Worm (Caenorhabditis elegans) whole organism, L4 larva: ENCODE results near the gene F59B10.4.

ENCODE experiments used
- F37D6.2 ChIP-seq: sonication (generic microtip); optimal IDR thresholded peaks from 2 replicates; lab custom pipeline; 2016; ENCODE audit warnings: mild to moderate bottlenecking, missing genetic modification characterization, missing compliant biosample characterization
- F44E2.7 ChIP-seq: fragments of 200-800 bp; sonication (Bioruptor generic); IDR thresholded peaks from 2 replicates; pipeline ENCODE4 v2.1.2; 2022; ENCODE audit warnings: missing genetic modification characterization, missing compliant biosample characterization
- F49E8.2 ChIP-seq: sonication (generic microtip); optimal IDR thresholded peaks from 2 replicates; lab custom pipeline; 2016; ENCODE audit warnings: missing compliant biosample characterization, mild to moderate bottlenecking, missing genetic modification characterization, borderline replicate concordance
- R02D3.7 ChIP-seq: fragments of 150-350 bp; sonication (generic microtip); optimal IDR thresholded peaks from 3 replicates; lab custom pipeline; 2014; ENCODE audit warnings: missing biosample characterization, missing genetic modification characterization
- Y5F2A.4 ChIP-seq: fragments of 200-800 bp; sonication (Bioruptor generic); optimal IDR thresholded peaks from 2 replicates; lab custom pipeline; 2018; ENCODE audit warnings: mild to moderate bottlenecking, missing genetic modification characterization, missing compliant biosample characterization
- Y75B8A.6 ChIP-seq: fragments of 200-800 bp; sonication (Bioruptor generic); IDR thresholded peaks from 2 replicates; pipeline ENCODE4 v1.3.6; 2022; ENCODE audit warnings: missing genetic modification reagents, missing genetic modification characterization, missing compliant biosample characterization
- ZK546.5 ChIP-seq, 2 experiments: sonication (generic microtip); optimal IDR thresholded peaks; 2 replicates each; lab custom pipeline; 2017; ENCODE audit warnings: missing biosample characterization in 2 of 2, missing genetic modification characterization in 2 of 2
- aly-2 ChIP-seq: sonication (generic microtip); optimal IDR thresholded peaks from 2 replicates; lab custom pipeline; 2018; ENCODE audit warnings: missing biosample characterization, missing genetic modification characterization
- ama-1 ChIP-seq: fragments of 150-350 bp; optimal IDR thresholded peaks from 2 replicates; lab custom pipeline; 2014; ENCODE audit warnings: inconsistent platforms, mixed read lengths
- arid-1 ChIP-seq: fragments of 200-800 bp; sonication (Bioruptor generic); conservative IDR thresholded peaks from 2 replicates; pipeline ENCODE4 v1.3.6; 2022; ENCODE audit warnings: missing genetic modification reagents, missing genetic modification characterization, missing compliant biosample characterization
- ceh-44 ChIP-seq: fragments of 200-800 bp; sonication (Bioruptor generic); IDR thresholded peaks from 2 replicates; pipeline ENCODE4 v1.3.6; 2022; ENCODE audit warnings: missing genetic modification reagents, missing genetic modification characterization, missing compliant biosample characterization
- ces-1 ChIP-seq: fragments of 150-350 bp; sonication (generic microtip); optimal IDR thresholded peaks from 4 replicates; lab custom pipeline; 2014; ENCODE audit warnings: missing biosample characterization, missing genetic modification reagents, missing genetic modification characterization
- cey-2 ChIP-seq: sonication (generic microtip); optimal IDR thresholded peaks from 3 replicates; lab custom pipeline; 2017; ENCODE audit warnings: missing genetic modification characterization, mild to moderate bottlenecking, missing compliant biosample characterization, antibody characterized with exemption, borderline replicate concordance; ENCODE audit not compliant: insufficient read depth
- ctbp-1 ChIP-seq: fragments of 200-800 bp; sonication (Bioruptor generic); IDR thresholded peaks from 2 replicates; pipeline ENCODE4 v1.3.6; 2022; ENCODE audit warnings: missing genetic modification reagents, missing genetic modification characterization, missing compliant biosample characterization
- daf-12 ChIP-seq: fragments of 150-350 bp; optimal IDR thresholded peaks from 2 replicates; lab custom pipeline; 2014; ENCODE audit warnings: missing biosample characterization, missing genetic modification reagents, missing genetic modification characterization
- dmd-6 ChIP-seq: fragments of 200-800 bp; sonication (Bioruptor generic); IDR thresholded peaks from 2 replicates; pipeline ENCODE4 v1.3.6; 2022; ENCODE audit warnings: missing genetic modification reagents, missing genetic modification characterization, missing compliant biosample characterization
- dmd-8 ChIP-seq: fragments of 200-800 bp; sonication (Bioruptor generic); IDR thresholded peaks from 2 replicates; pipeline ENCODE4 v1.3.6; 2022; ENCODE audit warnings: missing genetic modification characterization, missing compliant biosample characterization
- dmd-9 ChIP-seq: fragments of 200-800 bp; sonication (Bioruptor generic); IDR thresholded peaks from 2 replicates; pipeline ENCODE4 v1.3.6; 2022; ENCODE audit warnings: missing genetic modification reagents, missing genetic modification characterization, missing compliant biosample characterization
- duxl-1 ChIP-seq: sonication (generic microtip); optimal IDR thresholded peaks from 2 replicates; lab custom pipeline; 2016; ENCODE audit warnings: mild to moderate bottlenecking, missing genetic modification characterization, moderate library complexity, missing compliant biosample characterization; ENCODE audit not compliant: poor library complexity
- egl-27 ChIP-seq: sonication (generic microtip); optimal IDR thresholded peaks from 3 replicates; lab custom pipeline; 2017; ENCODE audit warnings: missing biosample characterization, missing genetic modification reagents, missing genetic modification characterization
- egl-43 ChIP-seq: fragments of 200-800 bp; sonication (Bioruptor generic); IDR thresholded peaks from 2 replicates; pipeline ENCODE4 v1.3.6; 2022; ENCODE audit warnings: missing genetic modification reagents, missing genetic modification characterization, missing compliant biosample characterization
- fkh-10 ChIP-seq: fragments of 150-350 bp; optimal IDR thresholded peaks from 2 replicates; lab custom pipeline; 2014; ENCODE audit warnings: missing biosample characterization, missing genetic modification reagents, missing genetic modification characterization
- gei-8 ChIP-seq: fragments of 200-800 bp; sonication (Bioruptor generic); optimal IDR thresholded peaks from 2 replicates; lab custom pipeline; 2018; ENCODE audit warnings: mild to moderate bottlenecking, missing genetic modification characterization, missing compliant biosample characterization
- hif-1 ChIP-seq, 2 experiments: sonication (generic microtip); optimal IDR thresholded peaks; 2 replicates each; lab custom pipeline; 2016 to 2017; ENCODE audit warnings: missing compliant biosample characterization in 2 of 2, missing genetic modification characterization in 2 of 2, missing genetic modification reagents in 2 of 2, missing genotype in 2 of 2, mild to moderate bottlenecking in 1 of 2
- hlh-11 ChIP-seq: fragments of 200-800 bp; sonication (Bioruptor generic); optimal IDR thresholded peaks from 2 replicates; lab custom pipeline; 2018; ENCODE audit warnings: mild to moderate bottlenecking, missing genetic modification characterization, missing compliant biosample characterization
- hlh-30 ChIP-seq: sonication (generic microtip); optimal IDR thresholded peaks from 2 replicates; lab custom pipeline; 2017; ENCODE audit warnings: antibody characterized with exemption, mild to moderate bottlenecking, missing genetic modification characterization, missing compliant biosample characterization; ENCODE audit not compliant: insufficient read depth
- lin-1 ChIP-seq: fragments of 200-800 bp; sonication (Bioruptor generic); IDR thresholded peaks from 2 replicates; pipeline ENCODE4 v1.3.6; 2022; ENCODE audit warnings: missing genetic modification reagents, missing genetic modification characterization, missing compliant biosample characterization
- lin-38 ChIP-seq: fragments of 200-800 bp; sonication (Bioruptor generic); IDR thresholded peaks from 2 replicates; pipeline ENCODE4 v1.3.6; 2022; ENCODE audit warnings: missing genetic modification reagents, missing genetic modification characterization, missing compliant biosample characterization
- lin-39 ChIP-seq: fragments of 150-350 bp; optimal IDR thresholded peaks from 2 replicates; lab custom pipeline; 2014; ENCODE audit warnings: missing biosample characterization, missing genetic modification reagents, missing genetic modification characterization
- lir-3 ChIP-seq: sonication (generic microtip); optimal IDR thresholded peaks from 2 replicates; lab custom pipeline; 2016; ENCODE audit warnings: mild to moderate bottlenecking, missing genetic modification characterization, missing compliant biosample characterization
- lsy-2 ChIP-seq, 2 experiments: fragments of 150-350 bp in 1 of 2; sonication (generic microtip) in 1 of 2; optimal IDR thresholded peaks; 2 replicates each; lab custom pipeline; 2014 to 2017; ENCODE audit warnings: missing biosample characterization in 2 of 2, missing genetic modification characterization in 2 of 2
- madf-5 ChIP-seq, 2 experiments: fragments of 200-800 bp; sonication (Bioruptor generic); IDR thresholded peaks; 2 replicates each; pipeline ENCODE4 v1.3.6; 2022; ENCODE audit warnings: missing compliant biosample characterization in 2 of 2, missing genetic modification characterization in 2 of 2
- madf-9 ChIP-seq: fragments of 200-800 bp; sonication (Bioruptor generic); conservative IDR thresholded peaks from 2 replicates; pipeline ENCODE4 v1.3.6; 2022; ENCODE audit warnings: missing genetic modification reagents, missing genetic modification characterization, missing compliant biosample characterization
- mdl-1 ChIP-seq, 2 experiments: fragments of 150-350 bp in 1 of 2; sonication (generic microtip) in 1 of 2; optimal IDR thresholded peaks; 2 replicates each; lab custom pipeline; 2014 to 2017; ENCODE audit warnings: missing biosample characterization in 2 of 2, missing genetic modification characterization in 2 of 2
- mxl-3 ChIP-seq: fragments of 200-800 bp; sonication (Bioruptor generic); optimal IDR thresholded peaks from 2 replicates; lab custom pipeline; 2018; ENCODE audit warnings: mild to moderate bottlenecking, missing genetic modification characterization, missing compliant biosample characterization
- nhr-10 ChIP-seq: fragments of 150-350 bp; optimal IDR thresholded peaks from 2 replicates; lab custom pipeline; 2014; ENCODE audit warnings: missing biosample characterization, missing genetic modification characterization
- nhr-25 ChIP-seq: sonication (generic microtip); optimal IDR thresholded peaks from 2 replicates; lab custom pipeline; 2017; ENCODE audit warnings: missing genetic modification characterization, mild to moderate bottlenecking, missing compliant biosample characterization, antibody characterized with exemption, moderate library complexity, borderline replicate concordance; ENCODE audit not compliant: insufficient read depth
- nhr-28 ChIP-seq: fragments of 150-350 bp; optimal IDR thresholded peaks from 2 replicates; lab custom pipeline; 2014; ENCODE audit warnings: missing biosample characterization, missing genetic modification characterization
- nhr-42 ChIP-seq: fragments of 200-800 bp; sonication (Bioruptor generic); IDR thresholded peaks from 2 replicates; pipeline ENCODE4 v1.3.6; 2022; ENCODE audit warnings: missing genetic modification characterization, missing compliant biosample characterization
- nhr-48 ChIP-seq: sonication (generic microtip); optimal IDR thresholded peaks from 2 replicates; lab custom pipeline; 2016; ENCODE audit warnings: mild to moderate bottlenecking, missing genetic modification characterization, missing compliant biosample characterization
- nhr-76 ChIP-seq: fragments of 150-350 bp; optimal IDR thresholded peaks from 2 replicates; lab custom pipeline; 2014; ENCODE audit warnings: missing biosample characterization, missing genetic modification characterization
- nhr-77 ChIP-seq: fragments of 150-350 bp; optimal IDR thresholded peaks from 2 replicates; lab custom pipeline; 2014; ENCODE audit warnings: missing biosample characterization, missing genetic modification characterization
- pha-4 ChIP-seq, 2 experiments: fragments of 150-350 bp in 1 of 2; fragments of 200-800 bp in 1 of 2; sonication (Bioruptor generic) in 1 of 2; IDR thresholded peaks in 1 of 2; optimal IDR thresholded peaks in 1 of 2; 2 replicates each; pipeline versions ENCODE4 v1.3.6 to Lab custom; 2014 to 2022; ENCODE audit warnings: missing genetic modification characterization in 2 of 2, missing genetic modification reagents in 2 of 2, missing biosample characterization in 1 of 2, missing compliant biosample characterization in 1 of 2
- rbr-2 ChIP-seq: sonication (generic microtip); optimal IDR thresholded peaks from 2 replicates; lab custom pipeline; 2016; ENCODE audit warnings: missing genotype, missing genetic modification characterization, missing compliant biosample characterization
- sdz-12 ChIP-seq: fragments of 200-800 bp; sonication (Bioruptor generic); optimal IDR thresholded peaks from 2 replicates; lab custom pipeline; 2018; ENCODE audit warnings: mild to moderate bottlenecking, missing genetic modification characterization, missing compliant biosample characterization
- skn-1 ChIP-seq: fragments of 150-350 bp; optimal IDR thresholded peaks from 2 replicates; lab custom pipeline; 2014; ENCODE audit warnings: missing biosample characterization, missing genetic modification characterization
- tra-1 ChIP-seq: fragments of 200-800 bp; sonication (Bioruptor generic); IDR thresholded peaks from 2 replicates; pipeline ENCODE4 v1.3.6; 2022; ENCODE audit warnings: missing genetic modification reagents, missing genetic modification characterization, missing compliant biosample characterization
- zfp-2 ChIP-seq: sonication (generic microtip); optimal IDR thresholded peaks from 2 replicates; lab custom pipeline; 2016; ENCODE audit warnings: mild to moderate bottlenecking, missing genetic modification characterization, missing compliant biosample characterization
- ztf-11 ChIP-seq: fragments of 150-350 bp; optimal IDR thresholded peaks from 2 replicates; lab custom pipeline; 2014; ENCODE audit warnings: missing biosample characterization, missing genetic modification characterization
- ztf-7 ChIP-seq: fragments of 150-350 bp; optimal IDR thresholded peaks from 2 replicates; lab custom pipeline; 2014; ENCODE audit warnings: missing biosample characterization, missing genetic modification characterization

F59B10.4 gene

DNA sequence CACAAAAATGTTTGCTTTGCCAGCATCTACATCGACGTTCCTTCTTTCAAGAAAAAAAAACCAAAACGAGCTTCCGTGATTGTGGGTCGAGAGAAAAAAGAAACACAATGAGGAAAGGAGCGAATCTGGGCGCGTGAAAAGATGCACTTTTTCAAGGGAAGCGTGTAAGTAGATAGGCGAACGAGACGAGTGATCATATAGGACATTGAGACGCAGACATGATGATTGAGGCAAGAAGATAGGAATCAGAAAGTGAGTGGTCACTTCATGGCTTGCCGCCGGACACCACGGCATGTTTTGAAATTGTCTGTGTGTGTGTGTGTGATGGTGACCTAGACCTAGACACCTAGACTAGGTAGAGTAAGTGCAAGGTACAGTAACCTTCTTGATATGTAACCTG, 17.3 kb downstream of the F59B10.4 start (continued):
- TF ChIP-seq F37D6.2 (tag; lab: Kevin White, UChicago) (no peak), fkh-10 (peak; percentile 0), lir-3 (tag; lab: Kevin White, UChicago) (no peak), pha-4 (GFP tag; IDR thresholded peaks at IDR 0.05; lab: Robert Waterston, UW) (no peak), pha-4 (tag; optimal IDR thresholded peaks at IDR 0.05; lab: Kevin White, UChicago) (no peak), F44E2.7 (GFP tag; lab: Robert Waterston, UW) (no peak), zfp-2 (tag; lab: Kevin White, UChicago) (no peak), Y5F2A.4 (GFP tag; lab: Kevin White, UChicago) (no peak), dmd-9 (GFP tag; lab: Robert Waterston, UW) (no peak), dmd-8 (GFP tag; lab: Robert Waterston, UW) (0 out of 2 replicates have a peak, but pooled peaks have one; percentile 37), ctbp-1 (GFP tag; lab: Robert Waterston, UW) (no peak), skn-1 (no peak), nhr-28 (peak; percentile 64), nhr-10 (no peak), ama-1 (lab: Kevin White, UChicago) (no peak), nhr-77 (tag; lab: Kevin White, UChicago) (peak; percentile 25), ces-1 (GFP tag; lab: Kevin White, UChicago) (no peak), daf-12 (no peak), madf-9 (GFP tag; lab: Robert Waterston, UW) (no peak), gei-8 (GFP tag; lab: Kevin White, UChicago) (no peak), mdl-1 (tag; optimal IDR thresholded peaks at IDR 0.05; lab: Kevin White, UChicago) (peak in 1 of 2 experiments; percentile 86), hlh-30 (tag; lab: Kevin White, UChicago) (peak; percentile 87), Y75B8A.6 (GFP tag; lab: Robert Waterston, UW) (no peak), duxl-1 (peak; percentile 36), madf-5 (GFP tag; IDR thresholded peaks at IDR 0.05; lab: Robert Waterston, UW) (no peak), lsy-2 (tag; optimal IDR thresholded peaks at IDR 0.05; lab: Kevin White, UChicago) (peak; percentile 44 to 52), sdz-12 (no peak), cey-2 (tag; lab: Kevin White, UChicago) (no peak), lin-38 (GFP tag; lab: Robert Waterston, UW) (no peak), arid-1 (GFP tag; lab: Robert Waterston, UW) (no peak), lin-39 (tag; lab: Kevin White, UChicago) (no peak), nhr-42 (GFP tag; lab: Robert Waterston, UW) (0 out of 2 replicates have a peak, but pooled peaks have one; percentile 5), dmd-6 (GFP tag; lab: Robert Waterston, UW) (no peak), R02D3.7 (no peak), hlh-11 (peak; percentile 76), tra-1 (GFP tag; lab: Robert Waterston, UW) (no peak), mxl-3 (GFP tag; lab: Kevin White, UChicago) (peak; percentile 91), egl-43 (GFP tag; lab: Robert Waterston, UW) (no peak), ztf-7 (tag; lab: Kevin White, UChicago) (no peak), nhr-48 (tag; lab: Kevin White, UChicago) (peak; percentile 29), rbr-2 (tag; lab: Kevin White, UChicago) (peak; percentile 33), hif-1 (tag; optimal IDR thresholded peaks at IDR 0.05; lab: Kevin White, UChicago) (peak in 1 of 2 experiments; percentile 38), egl-27 (tag; lab: Kevin White, UChicago) (no peak), nhr-76 (tag; lab: Kevin White, UChicago) (no peak), lin-1 (GFP tag; lab: Robert Waterston, UW) (no peak), ztf-11 (no peak), ZK546.5 (tag; optimal IDR thresholded peaks at IDR 0.05; lab: Kevin White, UChicago) (no peak), F49E8.2 (tag; lab: Kevin White, UChicago) (no peak), ceh-44 (GFP tag; lab: Robert Waterston, UW) (no peak), nhr-25 (tag; lab: Kevin White, UChicago) (peak; percentile 77), aly-2 (no peak)
